Fruit fly (Drosophila melanogaster) S2 (cell line): Measurements from ENCODE around the gene CG31100.

Experiments used
- CG8478 ChIP-seq: fragments of >200 bp; optimal IDR thresholded peaks from 2 replicates; lab custom pipeline; 2018
- CTCF ChIP-seq, 2 experiments: fragments of >200 bp; optimal IDR thresholded peaks; 2 replicates each; lab custom pipeline; 2018

CG31100 gene

dm6 chr3R:8979850-8980775 is 23.3 kb downstream of the CG31100 start:
- TF ChIP-seq CTCF (optimal IDR thresholded peaks at IDR 0.05; lab: Kevin White, UChicago) (peak; percentile 77 to 93), CG8478 (lab: Kevin White, UChicago) (no peak)

- TF ChIP-seq CG8478 (lab: Kevin White, UChicago) = no peak
- no peak for TF ChIP-seq CTCF (optimal IDR thresholded peaks at IDR 0.05; lab: Kevin White, UChicago)
These were observed 24.7 kb downstream of the CG31100 start for dm6 chr3R:8978768-8979167.

DNA sequence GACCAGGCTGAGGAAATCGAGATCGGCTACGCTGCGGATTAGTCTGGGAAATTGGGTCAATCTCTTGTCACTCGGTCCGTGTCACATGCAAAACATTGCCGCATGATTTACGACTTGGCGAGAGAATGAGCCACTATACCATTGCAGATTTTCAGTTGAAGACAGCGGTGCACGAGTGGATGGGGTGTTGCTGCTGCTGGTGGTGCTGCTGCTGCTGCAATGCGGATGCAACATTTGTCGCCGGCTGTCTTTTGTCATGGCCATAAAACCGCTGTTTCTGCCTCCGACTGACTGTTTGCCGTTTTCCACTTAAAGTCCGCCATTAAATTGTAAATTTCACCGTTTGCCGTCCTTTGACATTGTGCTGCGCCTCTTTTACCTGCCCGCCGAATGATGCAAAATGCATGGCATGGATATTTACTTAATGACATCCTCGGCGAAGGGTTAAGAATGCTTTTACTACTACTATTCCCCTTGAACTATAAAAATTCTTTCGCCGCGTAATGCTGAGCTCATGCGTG is 27.3 kb downstream of the CG31100 start:
- TF ChIP-seq CG8478 (lab: Kevin White, UChicago) = no peak
- no peak for TF ChIP-seq CTCF (optimal IDR thresholded peaks at IDR 0.05; lab: Kevin White, UChicago)

dm6 chr3R:8971794-8972193 is 31.7 kb downstream of the CG31100 start:
- no peak for TF ChIP-seq CG8478 (lab: Kevin White, UChicago)
- TF ChIP-seq CTCF (optimal IDR thresholded peaks at IDR 0.05; lab: Kevin White, UChicago) = no peak

DNA sequence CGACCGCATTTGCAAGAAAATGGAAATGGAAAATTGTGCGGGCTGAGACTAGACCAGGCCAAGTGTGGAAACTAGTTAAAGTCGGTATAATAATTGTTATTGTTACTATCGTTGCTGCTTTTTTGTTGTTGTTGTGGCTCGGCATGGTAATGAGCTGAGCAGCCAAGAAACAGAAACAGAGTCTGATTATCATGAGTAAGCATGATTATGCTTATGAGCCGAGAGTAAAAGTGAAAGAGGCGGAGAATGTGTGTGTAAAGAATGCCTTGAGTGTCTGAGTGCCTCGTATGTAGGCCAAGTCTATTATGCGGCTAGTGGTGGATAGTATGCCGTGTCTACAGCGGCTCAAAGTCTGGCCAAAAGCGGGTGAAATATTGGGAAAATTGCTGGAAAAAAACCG is 32.7 kb downstream of the CG31100 start:
- TF ChIP-seq CTCF (optimal IDR thresholded peaks at IDR 0.05; lab: Kevin White, UChicago) (no peak), CG8478 (lab: Kevin White, UChicago) (no peak)

- TF ChIP-seq CTCF (optimal IDR thresholded peaks at IDR 0.05; lab: Kevin White, UChicago) (no peak), CG8478 (lab: Kevin White, UChicago) (no peak)
These were observed 33.5 kb downstream of the CG31100 start for dm6 chr3R:8969926-8970306.

dm6 chr3R:8969301-8969925 is 34.0 kb downstream of the CG31100 start:
- TF ChIP-seq CG8478 (lab: Kevin White, UChicago) (no peak), CTCF (optimal IDR thresholded peaks at IDR 0.05; lab: Kevin White, UChicago) (no peak)

DNA sequence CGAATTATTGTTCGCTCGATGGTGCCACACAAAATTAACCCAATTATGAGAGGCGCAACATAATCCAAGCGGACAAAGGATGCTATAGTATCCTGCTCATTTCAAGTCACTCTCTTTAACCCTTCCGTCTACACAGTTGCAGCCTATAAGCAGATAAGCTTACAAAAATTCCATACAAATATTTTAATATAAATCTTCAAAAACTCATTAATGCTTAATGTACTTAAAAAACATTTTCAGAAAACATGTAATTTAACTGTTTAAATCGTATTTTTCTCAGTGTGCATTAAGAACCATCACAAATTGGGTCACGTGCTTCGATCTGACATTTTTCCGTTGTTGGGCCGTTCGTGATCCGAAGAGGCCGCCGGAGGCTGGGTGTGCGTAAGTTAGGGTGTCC is 34.6 kb downstream of the CG31100 start:
- TF ChIP-seq CG8478 (lab: Kevin White, UChicago) (no peak), CTCF (optimal IDR thresholded peaks at IDR 0.05; lab: Kevin White, UChicago) (no peak)

DNA sequence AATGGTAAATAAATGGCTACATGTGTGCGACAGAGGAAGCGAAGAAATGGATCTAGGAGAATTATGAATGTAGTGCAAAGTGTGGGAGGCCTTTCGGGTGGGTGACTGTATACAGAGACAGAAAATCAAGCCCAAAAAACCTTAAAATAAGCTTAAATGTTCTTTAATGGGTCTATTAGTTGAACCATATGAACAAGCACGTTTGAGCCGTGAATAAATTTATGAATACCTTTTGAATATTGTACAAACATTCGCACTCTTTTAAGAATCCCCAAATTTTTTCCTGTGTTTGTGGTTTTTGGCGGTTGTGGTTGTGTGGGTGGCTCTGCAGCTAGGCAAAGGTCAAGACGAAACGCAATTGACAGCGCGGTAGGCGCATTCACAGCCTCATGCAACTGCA is 36.9 kb downstream of the CG31100 start:
- TF ChIP-seq CTCF (optimal IDR thresholded peaks at IDR 0.05; lab: Kevin White, UChicago) = no peak
- no peak for TF ChIP-seq CG8478 (lab: Kevin White, UChicago)

DNA sequence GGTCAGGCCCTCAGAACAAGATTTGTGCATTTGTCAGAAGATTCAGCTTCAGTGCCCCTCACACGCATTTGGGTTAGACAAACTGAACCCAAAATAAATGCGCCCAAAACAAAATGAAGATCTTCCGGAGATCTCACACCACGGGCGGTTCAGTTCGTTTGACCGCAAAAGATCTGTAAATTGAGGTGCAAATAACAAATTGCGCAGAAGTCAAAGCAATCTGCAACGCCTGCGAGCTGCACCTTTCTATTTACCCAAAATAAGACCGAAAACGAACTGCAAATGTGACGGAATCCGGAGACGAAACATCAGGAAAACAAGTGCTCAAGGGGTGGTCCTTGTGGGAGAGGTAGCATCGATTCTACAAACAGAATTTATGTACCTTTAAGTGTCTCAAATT is 37.9 kb downstream of the CG31100 start:
- no peak for TF ChIP-seq CG8478 (lab: Kevin White, UChicago)
- no peak for TF ChIP-seq CTCF (optimal IDR thresholded peaks at IDR 0.05; lab: Kevin White, UChicago)

DNA sequence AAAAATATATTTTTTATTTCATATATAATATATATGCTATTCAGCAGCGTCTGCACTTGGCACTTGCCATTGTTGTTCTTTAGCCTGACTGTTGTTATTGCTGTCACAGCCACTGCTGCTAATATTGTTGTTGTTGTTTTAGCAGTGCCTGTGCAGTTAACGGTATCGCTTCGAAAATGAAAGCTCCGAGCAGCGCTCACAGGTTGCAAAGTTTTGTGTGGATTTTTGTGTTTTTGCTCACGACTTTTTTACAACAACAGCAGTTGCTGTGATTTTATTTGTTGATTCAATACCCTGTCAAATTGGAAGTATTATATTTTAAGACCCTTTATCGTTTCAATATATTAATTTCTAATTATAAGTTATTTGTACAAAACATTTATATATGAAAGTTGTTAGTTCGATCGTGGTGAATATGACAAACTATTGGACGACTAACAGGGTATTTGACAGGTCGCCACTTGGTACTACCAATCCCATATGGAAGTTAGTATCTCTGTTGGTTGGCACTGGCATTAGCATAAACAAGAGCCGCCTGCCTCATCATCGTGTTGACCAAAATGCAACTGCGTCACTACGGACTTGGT is 39.6 kb downstream of the CG31100 start:
- TF ChIP-seq CG8478 (lab: Kevin White, UChicago) (no peak), CTCF (optimal IDR thresholded peaks at IDR 0.05; lab: Kevin White, UChicago) (no peak)

- no peak for TF ChIP-seq CTCF (optimal IDR thresholded peaks at IDR 0.05; lab: Kevin White, UChicago)
- no peak for TF ChIP-seq CG8478 (lab: Kevin White, UChicago)
These were observed 40.3 kb downstream of the CG31100 start, which contains the start of gene ich for dm6 chr3R:8962860-8963755. Gene ich, minus strand, starts transcription at chr3R:8963037.

dm6 chr3R:8960329-8960728 is 43.1 kb downstream of the CG31100 start:
- TF ChIP-seq CG8478 (lab: Kevin White, UChicago) = no peak
- no peak for TF ChIP-seq CTCF (optimal IDR thresholded peaks at IDR 0.05; lab: Kevin White, UChicago)

DNA sequence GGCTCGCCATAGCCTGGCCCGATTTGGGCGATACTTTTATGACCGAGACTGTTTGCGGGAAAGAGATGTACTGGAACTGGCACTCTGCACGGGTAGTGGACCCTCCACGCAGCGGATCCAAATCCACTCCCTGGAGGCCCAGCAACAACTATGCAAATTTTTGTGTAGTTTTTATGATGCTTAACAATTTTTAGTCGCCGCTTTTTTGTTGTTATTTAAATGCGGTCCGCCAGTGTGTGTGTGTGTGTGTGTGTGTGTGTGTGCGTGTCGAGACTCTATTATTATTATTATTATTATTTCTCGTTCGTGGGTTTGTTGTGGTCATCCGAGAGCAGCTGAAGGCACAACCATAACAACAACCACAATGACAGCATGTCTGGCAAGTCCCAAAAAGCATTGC is 44.3 kb downstream of the CG31100 start:
- no peak for TF ChIP-seq CG8478 (lab: Kevin White, UChicago)
- TF ChIP-seq CTCF (optimal IDR thresholded peaks at IDR 0.05; lab: Kevin White, UChicago) = no peak
